Fruit fly (Drosophila melanogaster) whole organism, embryonic: ENCODE measurements around the gene Cyp313a3.

Source experiments
- Bdp1 ChIP-seq: fragments of 200-800 bp; sonication (Bioruptor generic); optimal IDR thresholded peaks from 3 replicates; lab custom pipeline; 2016; ENCODE audit warnings: missing biosample characterization, missing genetic modification characterization
- Bteb2 ChIP-seq: fragments of 200-800 bp; sonication (Bioruptor generic); optimal IDR thresholded peaks from 2 replicates; lab custom pipeline; 2016; ENCODE audit warnings: missing biosample characterization, missing genetic modification characterization
- C15 ChIP-seq: fragments of 200-800 bp; sonication (Bioruptor generic); IDR thresholded peaks from 3 replicates; pipeline ENCODE4 v1.3.6; 2022; ENCODE audit warnings: missing biosample characterization, missing genetic modification characterization
- CG10209 ChIP-seq: fragments of 200-800 bp; sonication (Bioruptor generic); optimal IDR thresholded peaks from 3 replicates; lab custom pipeline; 2017; ENCODE audit warnings: missing biosample characterization, mild to moderate bottlenecking, missing genetic modification characterization, missing genetic modification reagents
- CG10267 ChIP-seq: fragments of 200-800 bp; sonication (Bioruptor generic); optimal IDR thresholded peaks from 2 replicates; lab custom pipeline; 2018; ENCODE audit warnings: missing biosample characterization, mild to moderate bottlenecking, missing genetic modification characterization, moderate library complexity
- CG10543 ChIP-seq: fragments of 200-800 bp; sonication (Bioruptor generic); optimal IDR thresholded peaks from 3 replicates; lab custom pipeline; 2017; ENCODE audit warnings: missing biosample characterization, mild to moderate bottlenecking, missing genetic modification characterization, moderate library complexity
- CG10565 ChIP-seq: fragments of 200-800 bp; sonication (Bioruptor generic); optimal IDR thresholded peaks from 3 replicates; lab custom pipeline; 2016; ENCODE audit warnings: missing biosample characterization, mild to moderate bottlenecking, missing genetic modification characterization
- CG11093 ChIP-seq: fragments of 200-800 bp; sonication (Bioruptor generic); IDR thresholded peaks from 3 replicates; pipeline ENCODE4 v1.3.6; 2022; ENCODE audit warnings: missing biosample characterization, missing genetic modification characterization
- CG12769 ChIP-seq: fragments of 200-800 bp; sonication (Bioruptor generic); optimal IDR thresholded peaks from 2 replicates; lab custom pipeline; 2019; ENCODE audit warnings: missing biosample characterization, mild to moderate bottlenecking, missing genetic modification characterization, moderate library complexity
- CG13287 ChIP-seq: fragments of 200-800 bp; sonication (Bioruptor generic); IDR thresholded peaks from 2 replicates; pipeline ENCODE4 v1.3.6; 2022; ENCODE audit warnings: missing biosample characterization, missing genetic modification characterization; ENCODE audit not compliant: partially characterized antibody
- CG14050 ChIP-seq: fragments of 200-800 bp; sonication (Bioruptor generic); IDR thresholded peaks from 3 replicates; pipeline ENCODE4 v1.3.6; 2022; ENCODE audit warnings: missing biosample characterization, missing genetic modification characterization
- CG14667 ChIP-seq: fragments of 200-800 bp; sonication (Bioruptor generic); IDR thresholded peaks from 2 replicates; pipeline ENCODE4 v1.3.6; 2022; ENCODE audit warnings: missing biosample characterization, missing genetic modification characterization
- CG1529 ChIP-seq: fragments of 200-800 bp; sonication (Bioruptor generic); optimal IDR thresholded peaks from 3 replicates; lab custom pipeline; 2018; ENCODE audit warnings: missing biosample characterization, missing genetic modification characterization
- CG15479 ChIP-seq: fragments of 200-800 bp; sonication (Bioruptor generic); optimal IDR thresholded peaks from 3 replicates; lab custom pipeline; 2019; ENCODE audit warnings: missing biosample characterization, mild to moderate bottlenecking, missing genetic modification characterization, moderate library complexity
- CG17802 ChIP-seq: fragments of 200-800 bp; sonication (Bioruptor generic); optimal IDR thresholded peaks from 2 replicates; lab custom pipeline; 2018; ENCODE audit warnings: missing biosample characterization, mild to moderate bottlenecking, missing genetic modification characterization, moderate library complexity
- CG2678 ChIP-seq: fragments of 200-800 bp; sonication (Bioruptor generic); optimal IDR thresholded peaks from 3 replicates; lab custom pipeline; 2019; ENCODE audit warnings: missing biosample characterization, mild to moderate bottlenecking, missing genetic modification characterization, moderate library complexity
- CG3847 ChIP-seq: fragments of 200-800 bp; sonication (Bioruptor generic); IDR thresholded peaks from 2 replicates; pipeline ENCODE4 v1.3.6; 2022; ENCODE audit warnings: missing biosample characterization, missing genetic modification characterization
- CG43689 ChIP-seq: fragments of 200-800 bp; sonication (Bioruptor generic); IDR thresholded peaks from 2 replicates; pipeline ENCODE4 v1.3.6; 2022; ENCODE audit warnings: missing biosample characterization, missing genetic modification characterization
- CG4820 ChIP-seq: fragments of 200-800 bp; sonication (Bioruptor generic); optimal IDR thresholded peaks from 3 replicates; lab custom pipeline; 2016; ENCODE audit warnings: missing biosample characterization, missing genetic modification characterization
- CG5245 ChIP-seq: fragments of 200-800 bp; sonication (Bioruptor generic); optimal IDR thresholded peaks from 3 replicates; lab custom pipeline; 2016; ENCODE audit warnings: missing biosample characterization, missing genetic modification characterization
- CG6765 ChIP-seq: fragments of 200-800 bp; sonication (Bioruptor generic); optimal IDR thresholded peaks from 3 replicates; lab custom pipeline; 2017; ENCODE audit warnings: missing biosample characterization, mild to moderate bottlenecking, missing genetic modification characterization
- CG8281 ChIP-seq: fragments of 200-800 bp; sonication (Bioruptor generic); optimal IDR thresholded peaks from 2 replicates; lab custom pipeline; 2018; ENCODE audit warnings: missing biosample characterization, mild to moderate bottlenecking, missing genetic modification characterization, moderate library complexity
- CTCF ChIP-seq: fragments of 200-800 bp; sonication (Bioruptor generic); optimal IDR thresholded peaks from 2 replicates; lab custom pipeline; 2017; ENCODE audit warnings: missing biosample characterization, mild to moderate bottlenecking, missing genetic modification characterization, moderate library complexity
- GATAe ChIP-seq: fragments of 200-800 bp; sonication (Bioruptor generic); conservative IDR thresholded peaks from 2 replicates; pipeline ENCODE4 v1.3.6; 2022; ENCODE audit warnings: missing biosample characterization, missing genetic modification characterization
- Gug ChIP-seq: fragments of 200-800 bp; sonication (Bioruptor generic); IDR thresholded peaks from 4 replicates; pipeline ENCODE4 v1.3.6; 2022; ENCODE audit warnings: missing biosample characterization, missing genetic modification characterization
- HmgZ ChIP-seq: fragments of 200-800 bp; sonication (Bioruptor generic); optimal IDR thresholded peaks from 2 replicates; lab custom pipeline; 2018; ENCODE audit warnings: missing biosample characterization, mild to moderate bottlenecking, missing genetic modification characterization
- Hmr ChIP-seq: fragments of 200-800 bp; sonication (Bioruptor generic); optimal IDR thresholded peaks from 3 replicates; lab custom pipeline; 2017; ENCODE audit warnings: mild to moderate bottlenecking, missing biosample characterization, missing genetic modification reagents, missing genetic modification characterization
- MTF-1 ChIP-seq: fragments of 200-800 bp; sonication (Bioruptor generic); optimal IDR thresholded peaks from 2 replicates; lab custom pipeline; 2018; ENCODE audit warnings: missing biosample characterization, mild to moderate bottlenecking, missing genetic modification characterization, borderline replicate concordance
- Med ChIP-seq: fragments of 200-800 bp; sonication (Bioruptor generic); peaks from one replicate; lab custom pipeline; 2016; ENCODE audit warnings: missing biosample characterization, missing genetic modification characterization, mild to moderate bottlenecking, inconsistent platforms, moderate library complexity
- Mes4 ChIP-seq: fragments of 200-800 bp; sonication (Bioruptor generic); optimal IDR thresholded peaks from 2 replicates; lab custom pipeline; 2016; ENCODE audit warnings: missing biosample characterization, missing genetic modification characterization
- NC2β ChIP-seq: fragments of 200-800 bp; sonication (Bioruptor generic); optimal IDR thresholded peaks from 2 replicates; lab custom pipeline; 2016; ENCODE audit warnings: missing biosample characterization, missing genetic modification characterization
- Nf-YC ChIP-seq: fragments of 200-800 bp; optimal IDR thresholded peaks from 3 replicates; lab custom pipeline; 2019; ENCODE audit warnings: missing biosample characterization, mild to moderate bottlenecking, missing genetic modification characterization, moderate library complexity
- Poxn ChIP-seq: fragments of 200-800 bp; sonication (Bioruptor generic); IDR thresholded peaks from 2 replicates; pipeline ENCODE4 v1.3.6; 2022; ENCODE audit warnings: missing biosample characterization, missing genetic modification characterization
- Ssrp ChIP-seq: fragments of 200-800 bp; sonication (Bioruptor generic); optimal IDR thresholded peaks from 2 replicates; lab custom pipeline; 2018; ENCODE audit warnings: missing biosample characterization, mild to moderate bottlenecking, missing genetic modification characterization, moderate library complexity
- ap ChIP-seq: fragments of 200-800 bp; sonication (Bioruptor generic); IDR thresholded peaks from 2 replicates; pipeline ENCODE4 v1.3.6; 2022; ENCODE audit warnings: missing biosample characterization, missing genetic modification characterization
- bcd ChIP-seq: fragments of 200-800 bp; sonication (Bioruptor generic); optimal IDR thresholded peaks from 2 replicates; lab custom pipeline; 2017; ENCODE audit warnings: missing biosample characterization, mild to moderate bottlenecking, missing genetic modification characterization
- cas ChIP-seq: fragments of 200-800 bp; sonication (Bioruptor generic); IDR thresholded peaks from 2 replicates; pipeline ENCODE4 v1.3.6; 2022; ENCODE audit warnings: missing biosample characterization, missing genetic modification characterization
- fd64A ChIP-seq: fragments of 200-800 bp; sonication (Bioruptor generic); optimal IDR thresholded peaks from 3 replicates; lab custom pipeline; 2018; ENCODE audit warnings: missing biosample characterization, mild to moderate bottlenecking, missing genetic modification characterization
- grn ChIP-seq: fragments of 200-800 bp; sonication (Bioruptor generic); optimal IDR thresholded peaks from 3 replicates; lab custom pipeline; 2017; ENCODE audit warnings: missing biosample characterization, missing genetic modification characterization
- hbn ChIP-seq: fragments of 200-800 bp; sonication (Bioruptor generic); IDR thresholded peaks from 2 replicates; pipeline ENCODE4 v1.3.6; 2022; ENCODE audit warnings: missing biosample characterization, missing genetic modification characterization; ENCODE audit not compliant: partially characterized antibody
- hth ChIP-seq: fragments of >200 bp; optimal IDR thresholded peaks from 2 replicates; lab custom pipeline; 2017; ENCODE audit warnings: inconsistent platforms
- insv ChIP-seq, 2 experiments: fragments of 200-800 bp; sonication (Bioruptor generic); optimal IDR thresholded peaks; 3 replicates each; lab custom pipeline; 2016 to 2018; ENCODE audit warnings: missing biosample characterization in 2 of 2, missing genetic modification characterization in 2 of 2
- inv ChIP-seq: fragments of 200-800 bp; sonication (Bioruptor generic); IDR thresholded peaks from 2 replicates; pipeline ENCODE4 v1.3.6; 2022; ENCODE audit warnings: missing biosample characterization, missing genetic modification characterization; ENCODE audit not compliant: partially characterized antibody
- kah ChIP-seq: fragments of 200-800 bp; sonication (Bioruptor generic); optimal IDR thresholded peaks from 2 replicates; lab custom pipeline; 2018; ENCODE audit warnings: missing biosample characterization, mild to moderate bottlenecking, missing genetic modification characterization
- lbe ChIP-seq: fragments of 200-800 bp; sonication (Bioruptor generic); optimal IDR thresholded peaks from 2 replicates; lab custom pipeline; 2016; ENCODE audit warnings: missing biosample characterization, mild to moderate bottlenecking, missing genetic modification characterization
- odd ChIP-seq: fragments of 200-800 bp; sonication (Bioruptor generic); optimal IDR thresholded peaks from 2 replicates; lab custom pipeline; 2017; ENCODE audit warnings: missing biosample characterization, mild to moderate bottlenecking, missing genetic modification characterization
- sd ChIP-seq: fragments of 200-800 bp; sonication (Bioruptor generic); optimal IDR thresholded peaks from 3 replicates; lab custom pipeline; 2018; ENCODE audit warnings: missing biosample characterization, mild to moderate bottlenecking, missing genetic modification characterization, moderate library complexity
- sens-2 ChIP-seq: fragments of 200-800 bp; sonication (Bioruptor generic); IDR thresholded peaks from 2 replicates; pipeline ENCODE4 v1.3.6; 2022; ENCODE audit warnings: missing biosample characterization, missing genetic modification characterization
- slbo ChIP-seq: fragments of 200-800 bp; sonication (Bioruptor generic); IDR thresholded peaks from 2 replicates; pipeline ENCODE4 v1.3.6; 2022; ENCODE audit warnings: missing biosample characterization, missing genetic modification characterization
- tio ChIP-seq: fragments of 200-800 bp; sonication (Bioruptor generic); optimal IDR thresholded peaks from 2 replicates; lab custom pipeline; 2017; ENCODE audit warnings: missing biosample characterization, missing genetic modification characterization, inconsistent platforms

Cyp313a3 gene

DNA sequence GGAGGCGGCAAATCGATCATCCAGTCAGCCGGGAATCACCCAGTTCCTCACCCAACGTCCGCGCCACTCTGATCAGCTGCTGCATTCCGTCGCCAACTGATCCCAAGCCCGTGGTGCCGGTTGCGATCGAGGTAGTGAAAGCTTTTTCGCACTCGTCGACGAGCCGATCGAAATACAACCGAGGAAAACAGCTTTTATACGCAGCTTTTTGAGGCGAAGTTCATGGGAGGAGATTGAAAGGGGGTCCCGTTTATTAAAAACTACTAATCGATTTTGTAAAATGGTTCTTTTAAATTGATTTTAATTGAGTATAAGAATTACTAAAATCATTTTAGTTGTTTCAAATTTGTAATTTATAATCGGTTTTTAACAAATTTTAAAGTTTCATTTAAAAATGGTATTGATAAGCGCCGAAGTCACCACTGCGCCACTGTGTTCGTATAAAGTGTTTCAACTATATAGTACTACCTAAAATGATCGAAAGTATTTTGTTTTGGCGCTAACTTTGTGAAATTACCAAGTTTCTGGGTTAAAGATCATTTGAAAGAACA is 17.6 kb downstream of the Cyp313a3 start, which contains the start of gene CG4860 (continued):
- TF ChIP-seq CG17802 (tag; lab: Kevin White, UChicago) (no peak), CG10565 (GFP tag; lab: Kevin White, UChicago) (peak; percentile 23), CG1529 (GFP tag; lab: Kevin White, UChicago) (peak; percentile 65), NC2β (GFP tag; lab: Kevin White, UChicago) (peak; percentile 55), tio (GFP tag; lab: Kevin White, UChicago) (peak; percentile 78), Poxn (GFP tag; lab: Robert Waterston, UW) (peak; percentile 64; the same call in 1 of the 2 replicates), CG14667 (GFP tag; lab: Robert Waterston, UW) (peak; percentile 80), CG10543 (GFP tag; lab: Kevin White, UChicago) (peak; percentile 82), lbe (GFP tag; lab: Kevin White, UChicago) (peak; percentile 85), HmgZ (tag; lab: Kevin White, UChicago) (peak; percentile 77), CG12769 (tag; lab: Kevin White, UChicago) (peak; percentile 75), insv (GFP tag; optimal IDR thresholded peaks at IDR 0.05; lab: Kevin White, UChicago) (peak in 1 of 2 experiments; percentile 11), grn (GFP tag; lab: Kevin White, UChicago) (no peak), cas (peak; percentile 81), Bdp1 (GFP tag; lab: Kevin White, UChicago) (peak; percentile 65), inv (GFP tag; lab: Robert Waterston, UW) (no peak), CG2678 (tag; lab: Kevin White, UChicago) (peak; percentile 91), kah (GFP tag; lab: Kevin White, UChicago) (peak; percentile 63), bcd (GFP tag; lab: Kevin White, UChicago) (peak; percentile 91), CG3847 (GFP tag; lab: Robert Waterston, UW) (peak; percentile 88), hbn (GFP tag; lab: Robert Waterston, UW) (no peak), sens-2 (peak; percentile 62; the same call in 1 of the 2 replicates), CTCF (GFP tag; lab: Kevin White, UChicago) (no peak), fd64A (GFP tag; lab: Kevin White, UChicago) (no peak), CG8281 (tag; lab: Kevin White, UChicago) (peak; percentile 65), CG15479 (GFP tag; lab: Kevin White, UChicago) (no peak), CG10209 (GFP tag; lab: Kevin White, UChicago) (peak; percentile 85), ap (peak; percentile 73), Ssrp (peak; percentile 83), CG13287 (GFP tag; lab: Robert Waterston, UW) (peak; percentile 10; the same call in 1 of the 2 replicates), Med (GFP tag; lab: Kevin White, UChicago) (peak; percentile 98), sd (no peak), odd (GFP tag; lab: Kevin White, UChicago) (peak; percentile 81), GATAe (GFP tag; lab: Robert Waterston, UW) (peak; percentile 58; the same call in 1 of the 2 replicates), Mes4 (peak; percentile 70), CG6765 (peak; percentile 79), slbo (GFP tag; lab: Robert Waterston, UW) (peak; percentile 94), CG43689 (GFP tag; lab: Robert Waterston, UW) (peak; percentile 63), C15 (GFP tag; lab: Robert Waterston, UW) (0 out of 3 replicates have a peak, but pooled peaks have one; percentile 5), CG10267 (tag; lab: Kevin White, UChicago) (peak; percentile 70), Bteb2 (GFP tag; lab: Kevin White, UChicago) (peak; percentile 86), CG11093 (peak; percentile 53; the same call in 1 of the 3 replicates), hth (lab: Kevin White, UChicago) (no peak), CG14050 (GFP tag; lab: Robert Waterston, UW) (peak; percentile 75), CG5245 (peak; percentile 81), Hmr (peak; percentile 93), MTF-1 (GFP tag; lab: Kevin White, UChicago) (no peak), Nf-YC (peak; percentile 78), CG4820 (GFP tag; lab: Kevin White, UChicago) (peak; percentile 80), Gug (peak; percentile 82)
